Worm (Caenorhabditis elegans): Measurements from ENCODE around the gene sut-1.

sut-1 gene

DNA sequence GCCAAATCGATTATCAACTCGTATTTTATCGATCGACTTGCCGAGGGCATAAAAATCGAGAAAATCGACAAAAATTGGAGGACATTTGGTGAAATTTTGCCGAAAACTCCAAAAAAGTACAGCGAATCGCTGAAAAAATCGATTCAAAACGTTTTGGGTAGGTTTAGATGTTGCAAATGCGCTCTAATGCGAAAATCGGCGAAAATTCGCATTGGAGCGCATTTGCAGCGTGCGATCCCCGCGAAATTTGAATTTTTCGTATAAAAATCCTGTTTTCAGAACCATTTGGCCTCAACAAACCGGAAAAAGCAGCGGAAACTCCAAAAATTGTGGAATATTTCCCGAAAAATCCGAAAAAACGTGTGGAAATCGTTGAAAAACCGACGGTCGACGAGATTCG, 3.4 kb upstream of the sut-1 start:
- TF ChIP-seq tbx-2 (tag; optimal IDR thresholded peaks at IDR 0.05), result no peak
- TF ChIP-seq fos-1 (tag; optimal IDR thresholded peaks at IDR 0.05), result no peak
- TF ChIP-seq nhr-25 (tag; optimal IDR thresholded peaks at IDR 0.05), result no peak
- TF ChIP-seq egl-27 (tag; optimal IDR thresholded peaks at IDR 0.05), result no peak
- no peak for TF ChIP-seq nhr-76 (tag; optimal IDR thresholded peaks at IDR 0.05)
- TF ChIP-seq R02D3.7 (tag; optimal IDR thresholded peaks at IDR 0.05), result no peak

DNA sequence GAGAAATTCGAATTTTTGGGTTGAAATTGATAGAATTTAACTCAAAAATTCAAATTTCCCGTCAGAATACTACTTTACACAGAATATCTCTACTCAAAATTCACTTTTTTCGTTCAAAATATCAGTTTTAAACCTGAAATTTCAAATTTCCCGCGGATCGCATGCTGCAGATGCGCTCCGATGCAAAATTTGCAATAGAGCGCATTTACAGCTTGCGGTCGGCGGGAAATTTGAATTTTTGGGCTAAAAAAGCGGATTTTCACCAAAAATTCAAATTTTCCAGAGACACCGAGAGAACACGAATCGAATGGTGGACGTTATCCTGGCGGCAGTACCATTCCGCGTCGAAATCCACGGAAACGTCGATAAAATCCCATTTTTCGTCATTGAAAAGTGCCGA, 1.7 kb upstream of the sut-1 start:
- no peak for TF ChIP-seq snpc-4 (tag; optimal IDR thresholded peaks at IDR 0.05)
- no peak for TF ChIP-seq elt-3 (tag; optimal IDR thresholded peaks at IDR 0.05)
- no peak for TF ChIP-seq lin-15B (tag; optimal IDR thresholded peaks at IDR 0.05)
- no peak for TF ChIP-seq aly-2 (tag; optimal IDR thresholded peaks at IDR 0.05)
- no peak for TF ChIP-seq ama-1 (optimal IDR thresholded peaks at IDR 0.05)
- no peak for TF ChIP-seq pha-4 (tag; optimal IDR thresholded peaks at IDR 0.05)
- TF ChIP-seq nhr-43 (tag; optimal IDR thresholded peaks at IDR 0.05; ENCODE audit: poor library complexity, severe bottlenecking), result no peak
- no peak for TF ChIP-seq eor-1 (tag; optimal IDR thresholded peaks at IDR 0.05)

DNA sequence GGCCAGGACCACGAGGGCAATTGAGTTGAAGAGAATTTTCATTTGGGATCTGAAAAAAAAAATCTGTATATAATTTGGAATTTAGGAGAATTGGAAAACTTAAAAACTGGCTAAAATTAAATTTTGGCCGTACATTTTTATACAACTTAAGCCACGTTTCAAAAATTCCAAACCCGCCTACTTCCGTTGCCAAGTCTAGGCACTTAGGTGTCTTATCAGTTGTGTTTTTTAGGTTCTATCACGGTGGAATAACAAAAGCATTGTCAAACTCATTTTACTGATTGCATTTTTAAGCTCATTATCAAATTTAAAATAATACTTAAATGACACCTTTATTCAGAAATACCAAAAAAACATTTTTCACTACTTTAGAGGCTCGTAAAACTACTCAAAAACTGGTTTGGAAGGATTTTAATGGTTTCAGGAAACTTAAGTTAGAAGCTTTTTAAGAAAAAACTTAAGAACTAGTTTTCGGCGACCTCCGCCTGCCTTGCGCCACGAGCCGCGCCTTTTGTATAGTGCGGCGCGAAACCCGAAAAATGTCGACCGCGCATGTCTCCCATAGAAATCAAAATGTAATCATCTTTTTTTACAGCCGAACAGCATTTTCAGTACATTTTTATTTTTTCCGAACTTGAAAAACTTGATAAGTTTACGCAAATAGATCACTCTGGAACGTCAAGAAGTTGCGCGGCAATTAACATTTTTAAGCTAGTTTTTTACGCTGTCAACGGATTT, 4.9 kb downstream of the sut-1 start, which contains the start of gene lips-13:
lips-13 (minus strand) TSS at position 51 of the 738 bp plus-strand sequence.
- TF ChIP-seq zag-1 (tag; optimal IDR thresholded peaks at IDR 0.05), result no peak
- no peak for TF ChIP-seq lin-15B (tag; optimal IDR thresholded peaks at IDR 0.05)
- no peak for TF ChIP-seq nhr-237 (tag; optimal IDR thresholded peaks at IDR 0.05)
- no peak for TF ChIP-seq nhr-77 (tag; optimal IDR thresholded peaks at IDR 0.05)
- TF ChIP-seq nhr-28 (tag; optimal IDR thresholded peaks at IDR 0.05), result no peak
- TF ChIP-seq nhr-25 (tag; optimal IDR thresholded peaks at IDR 0.05), result no peak
- TF ChIP-seq daf-12 (tag; optimal IDR thresholded peaks at IDR 0.05), result no peak
- no peak for TF ChIP-seq elt-1 (tag; optimal IDR thresholded peaks at IDR 0.05)
- no peak for TF ChIP-seq ZK546.5 (tag; optimal IDR thresholded peaks at IDR 0.05)
- no peak for TF ChIP-seq nhr-12 (tag; optimal IDR thresholded peaks at IDR 0.05)
- TF ChIP-seq hmg-11 (tag; optimal IDR thresholded peaks at IDR 0.05), result no peak
- TF ChIP-seq ceh-9 (tag; optimal IDR thresholded peaks at IDR 0.05), result no peak
- no peak for TF ChIP-seq snpc-4 (tag; optimal IDR thresholded peaks at IDR 0.05)
- no peak for TF ChIP-seq sea-2 (GFP tag; optimal IDR thresholded peaks at IDR 0.05)
- TF ChIP-seq skn-1 (tag; optimal IDR thresholded peaks at IDR 0.05), result no peak
- TF ChIP-seq pha-4 (tag; optimal IDR thresholded peaks at IDR 0.05), result no peak
- no peak for TF ChIP-seq nhr-76 (tag; optimal IDR thresholded peaks at IDR 0.05)

DNA sequence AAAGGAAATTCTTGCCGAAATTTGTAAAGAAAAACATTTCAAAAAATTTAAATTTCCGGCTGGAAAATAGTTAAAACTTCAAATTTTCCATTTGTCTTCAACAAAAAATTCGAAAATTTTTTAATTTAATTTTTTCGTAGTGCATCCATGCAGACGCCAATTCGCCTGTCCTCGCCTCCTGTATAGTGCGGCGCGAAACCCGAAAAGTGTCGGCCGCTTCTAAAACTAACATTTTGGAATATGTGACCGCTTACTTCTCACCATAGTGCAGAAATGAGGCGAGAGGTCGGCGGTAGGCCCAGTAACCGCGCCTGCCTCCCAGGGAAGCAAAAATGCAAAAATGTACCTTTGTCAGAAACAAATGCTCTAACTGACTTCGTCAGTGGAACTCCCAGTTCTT, 6.5 kb downstream of the sut-1 start:
- peak; percentile 9 for TF ChIP-seq snpc-4 (tag; optimal IDR thresholded peaks at IDR 0.05)
- no peak for TF ChIP-seq jun-1 (tag; optimal IDR thresholded peaks at IDR 0.05)

DNA sequence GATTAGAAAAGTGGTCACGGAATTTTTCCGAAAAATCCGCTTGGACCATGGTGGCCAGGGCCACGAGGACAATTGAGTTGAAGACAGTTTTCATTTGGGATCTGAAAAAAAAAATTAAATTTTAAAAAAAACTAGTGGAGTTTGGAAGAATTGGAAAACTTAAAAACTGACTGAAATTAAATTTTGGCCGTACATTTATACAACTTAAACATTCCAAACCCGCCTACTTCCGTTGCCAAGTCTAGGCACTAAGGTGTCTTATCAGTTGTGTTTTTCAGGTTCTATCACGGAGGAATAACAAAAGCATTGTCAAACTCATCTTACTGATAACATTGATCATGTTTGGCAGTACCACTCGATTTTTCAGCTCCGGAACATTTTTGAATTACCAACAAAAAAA, 8.9 kb downstream of the sut-1 start, which contains the start of gene lips-12:
lips-12 (minus strand) TSS at position 101 of the 400 bp plus-strand sequence.
- TF ChIP-seq eor-1 (tag; optimal IDR thresholded peaks at IDR 0.05), result no peak
- no peak for TF ChIP-seq aly-2 (tag; optimal IDR thresholded peaks at IDR 0.05)
- no peak for TF ChIP-seq mml-1 (tag; optimal IDR thresholded peaks at IDR 0.05)
- no peak for TF ChIP-seq nhr-237 (tag; optimal IDR thresholded peaks at IDR 0.05)
- TF ChIP-seq unc-62 (GFP tag; optimal IDR thresholded peaks at IDR 0.05), result no peak
- no peak for TF ChIP-seq sea-2 (GFP tag; optimal IDR thresholded peaks at IDR 0.05)
- TF ChIP-seq R02D3.7 (tag; optimal IDR thresholded peaks at IDR 0.05), result no peak

DNA sequence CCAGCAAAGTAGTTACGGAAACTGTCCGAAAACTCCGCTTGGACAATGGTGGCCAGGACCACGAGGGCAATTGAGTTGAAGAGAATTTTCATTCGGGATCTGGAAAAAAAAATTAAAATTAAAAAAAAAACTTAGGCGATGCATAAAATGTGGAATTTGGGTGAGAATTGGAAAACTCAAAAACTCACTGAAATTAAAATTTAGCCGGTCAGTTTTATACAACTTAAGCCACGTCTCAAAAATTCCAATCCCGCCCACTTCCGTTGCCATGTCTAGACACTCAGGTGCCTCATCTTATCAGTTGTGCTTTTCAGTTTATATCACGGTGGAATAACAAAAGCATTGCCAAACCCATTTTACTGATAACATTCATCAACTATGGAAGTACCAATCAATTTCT, 12.2 kb downstream of the sut-1 start, which contains the start of gene lips-11:
lips-11 (minus strand) TSS at position 101 of the 400 bp plus-strand sequence.
- no peak for TF ChIP-seq mdl-1 (tag; optimal IDR thresholded peaks at IDR 0.05)
- peak; percentile 19 for TF ChIP-seq elt-2 (tag; optimal IDR thresholded peaks at IDR 0.05)
- no peak for TF ChIP-seq elt-3 (tag; optimal IDR thresholded peaks at IDR 0.05)
- TF ChIP-seq nhr-25 (tag; optimal IDR thresholded peaks at IDR 0.05), result no peak
- no peak for TF ChIP-seq snpc-4 (tag; optimal IDR thresholded peaks at IDR 0.05)
- no peak for TF ChIP-seq nhr-76 (tag; optimal IDR thresholded peaks at IDR 0.05)
- TF ChIP-seq nhr-28 (tag; optimal IDR thresholded peaks at IDR 0.05), result no peak
